Worm (Caenorhabditis elegans) whole organism, L2 larva: ENCODE measurements around the gene srt-29.

Experiments used
- ceh-16 ChIP-seq: fragments of 150-350 bp; optimal IDR thresholded peaks from 2 replicates; lab custom pipeline; 2014; ENCODE audit warnings: missing biosample characterization, missing genetic modification characterization
- dmd-4 ChIP-seq: sonication (generic microtip); optimal IDR thresholded peaks from 2 replicates; lab custom pipeline; 2017; ENCODE audit warnings: missing biosample characterization, missing genetic modification characterization
- egl-27 ChIP-seq: sonication (generic microtip); optimal IDR thresholded peaks from 3 replicates; lab custom pipeline; 2017; ENCODE audit warnings: missing biosample characterization, missing genetic modification reagents, missing genetic modification characterization
- elt-1 ChIP-seq: fragments of 150-350 bp; optimal IDR thresholded peaks from 2 replicates; lab custom pipeline; 2014; ENCODE audit warnings: missing biosample characterization, missing genetic modification characterization
- elt-3 ChIP-seq: sonication (generic microtip); optimal IDR thresholded peaks from 2 replicates; lab custom pipeline; 2017; ENCODE audit warnings: missing biosample characterization, missing genetic modification characterization
- lin-11 ChIP-seq: fragments of 150-350 bp; sonication (generic microtip); optimal IDR thresholded peaks from 2 replicates; lab custom pipeline; 2014; ENCODE audit warnings: missing biosample characterization, missing genetic modification characterization, inconsistent platforms, mixed read lengths
- lin-13 ChIP-seq: fragments of 150-350 bp; optimal IDR thresholded peaks from 2 replicates; lab custom pipeline; 2014; ENCODE audit warnings: missing biosample characterization, missing genetic modification reagents, missing genetic modification characterization
- nhr-21 ChIP-seq: fragments of 150-350 bp; optimal IDR thresholded peaks from 2 replicates; lab custom pipeline; 2014; ENCODE audit warnings: missing biosample characterization, missing genetic modification characterization
- nhr-237 ChIP-seq: fragments of 150-350 bp; optimal IDR thresholded peaks from 2 replicates; lab custom pipeline; 2014; ENCODE audit warnings: missing biosample characterization, missing genetic modification characterization
- skn-1 ChIP-seq: sonication (generic microtip); optimal IDR thresholded peaks from 2 replicates; lab custom pipeline; 2017; ENCODE audit warnings: missing biosample characterization, missing genetic modification characterization
- unc-39 ChIP-seq: fragments of 150-350 bp; optimal IDR thresholded peaks from 2 replicates; lab custom pipeline; 2014; ENCODE audit warnings: missing biosample characterization, missing genetic modification characterization
- unc-62 ChIP-seq: fragments of 150-350 bp; optimal IDR thresholded peaks from 2 replicates; lab custom pipeline; 2014; ENCODE audit warnings: missing biosample characterization, missing genetic modification reagents, missing genetic modification characterization
- ztf-4 ChIP-seq: fragments of 150-350 bp; optimal IDR thresholded peaks from 2 replicates; lab custom pipeline; 2014; ENCODE audit warnings: missing biosample characterization, missing genetic modification characterization

- TF ChIP-seq elt-1 (tag; lab: Kevin White, UChicago) (no peak), skn-1 (tag; lab: Kevin White, UChicago) (no peak), dmd-4 (tag; lab: Kevin White, UChicago) (no peak), elt-3 (no peak), ceh-16 (tag; lab: Kevin White, UChicago) (no peak), lin-13 (no peak), lin-11 (tag; lab: Kevin White, UChicago) (no peak), nhr-21 (tag; lab: Kevin White, UChicago) (no peak), ztf-4 (tag; lab: Kevin White, UChicago) (no peak), unc-39 (tag; lab: Kevin White, UChicago) (no peak), egl-27 (no peak), nhr-237 (no peak), unc-62 (GFP tag; lab: Kevin White, UChicago) (no peak)
Observed at ce11 chrV:2722555-2722954, 3.6 kb upstream of the srt-29 start, which contains the start of gene srg-60.
